Worm (Caenorhabditis elegans) whole organism, early embryonic: ENCODE data around the gene Y49F6B.6.

ENCODE experiments used
- B0310.2 ChIP-seq: sonication (generic microtip); optimal IDR thresholded peaks from 2 replicates; lab custom pipeline; 2016; ENCODE audit warnings: mild to moderate bottlenecking, missing genetic modification characterization, missing compliant biosample characterization
- F13C5.2 ChIP-seq: sonication (generic microtip); optimal IDR thresholded peaks from 2 replicates; lab custom pipeline; 2017; ENCODE audit warnings: mild to moderate bottlenecking, missing genetic modification characterization, inconsistent platforms, missing compliant biosample characterization
- ama-1 ChIP-seq: fragments of 150-350 bp; optimal IDR thresholded peaks from 2 replicates; lab custom pipeline; 2014
- ceh-13 ChIP-seq: fragments of 200-800 bp; sonication (Bioruptor generic); optimal IDR thresholded peaks from 2 replicates; lab custom pipeline; 2018; ENCODE audit warnings: mild to moderate bottlenecking, missing genetic modification characterization, missing compliant biosample characterization
- flt-1 ChIP-seq: fragments of 200-800 bp; sonication (Bioruptor generic); IDR thresholded peaks from 2 replicates; pipeline ENCODE4 v1.3.6; 2022; ENCODE audit warnings: missing genetic modification characterization, missing compliant biosample characterization
- hmg-4 ChIP-seq: fragments of 200-800 bp; sonication (Bioruptor generic); optimal IDR thresholded peaks from 2 replicates; lab custom pipeline; 2018; ENCODE audit warnings: mild to moderate bottlenecking, missing genetic modification characterization, missing compliant biosample characterization
- hnd-1 ChIP-seq: sonication (generic microtip); optimal IDR thresholded peaks from 2 replicates; lab custom pipeline; 2016; ENCODE audit warnings: missing genetic modification characterization, missing compliant biosample characterization
- tbx-11 ChIP-seq: fragments of 200-800 bp; sonication (Bioruptor generic); IDR thresholded peaks from 2 replicates; pipeline ENCODE4 v1.3.6; 2022; ENCODE audit warnings: missing genetic modification characterization, missing compliant biosample characterization
- tbx-37 ChIP-seq: fragments of 200-800 bp; sonication (Bioruptor generic); conservative IDR thresholded peaks from 2 replicates; pipeline ENCODE4 v1.3.6; 2022; ENCODE audit warnings: missing genetic modification reagents, missing genetic modification characterization, missing compliant biosample characterization

- TF ChIP-seq tbx-11 (GFP tag; lab: Robert Waterston, UW), result no peak
- TF ChIP-seq hmg-4, result no peak
- no peak for TF ChIP-seq flt-1 (GFP tag; lab: Robert Waterston, UW)
- TF ChIP-seq tbx-37 (GFP tag; lab: Robert Waterston, UW), result no peak
- TF ChIP-seq ama-1, result no peak
- no peak for TF ChIP-seq ceh-13 (GFP tag; lab: Kevin White, UChicago)
- no peak for TF ChIP-seq hnd-1
- TF ChIP-seq F13C5.2 (tag; lab: Kevin White, UChicago), result no peak
- no peak for TF ChIP-seq B0310.2
Measured at ce11 chrII:3500373-3500772, 27.5 kb downstream of the Y49F6B.6 start.
